Fruit fly (Drosophila melanogaster) whole organism, embryonic: ENCODE results near the gene CG1273.

Experiments used
- Asciz ChIP-seq: fragments of 200-800 bp; sonication (Bioruptor generic); optimal IDR thresholded peaks from 2 replicates; lab custom pipeline; 2017; ENCODE audit warnings: missing biosample characterization, mild to moderate bottlenecking, missing genetic modification characterization, missing genetic modification reagents
- CG10366 ChIP-seq: fragments of 200-800 bp; sonication (Bioruptor generic); IDR thresholded peaks from 2 replicates; pipeline ENCODE4 v1.3.6; 2022; ENCODE audit warnings: missing biosample characterization, missing genetic modification characterization
- CG10431 ChIP-seq: fragments of 200-800 bp; sonication (Bioruptor generic); optimal IDR thresholded peaks from 3 replicates; lab custom pipeline; 2018; ENCODE audit warnings: missing biosample characterization, mild to moderate bottlenecking, missing genetic modification characterization
- CG14014 ChIP-seq: fragments of 200-800 bp; sonication (Bioruptor generic); IDR thresholded peaks from 2 replicates; pipeline ENCODE4 v1.3.6; 2022; ENCODE audit warnings: missing biosample characterization, missing genetic modification characterization
- CG14667 ChIP-seq: fragments of 200-800 bp; sonication (Bioruptor generic); IDR thresholded peaks from 2 replicates; pipeline ENCODE4 v1.3.6; 2022; ENCODE audit warnings: missing biosample characterization, missing genetic modification characterization
- CG14860 ChIP-seq: fragments of 200-800 bp; sonication (Bioruptor generic); IDR thresholded peaks from 3 replicates; pipeline ENCODE4 v1.3.6; 2022; ENCODE audit warnings: missing biosample characterization, missing genetic modification characterization; ENCODE audit not compliant: partially characterized antibody
- CG15696 ChIP-seq: fragments of 200-800 bp; sonication (Bioruptor generic); optimal IDR thresholded peaks from 2 replicates; lab custom pipeline; 2019; ENCODE audit warnings: missing biosample characterization, mild to moderate bottlenecking, missing genetic modification characterization, moderate library complexity
- CG16779 ChIP-seq: fragments of 200-800 bp; sonication (Bioruptor generic); IDR thresholded peaks from 2 replicates; pipeline ENCODE4 v1.3.6; 2022; ENCODE audit warnings: missing biosample characterization, missing genetic modification characterization
- CG17568 ChIP-seq: fragments of 200-800 bp; sonication (Bioruptor generic); optimal IDR thresholded peaks from 2 replicates; lab custom pipeline; 2018; ENCODE audit warnings: missing biosample characterization, mild to moderate bottlenecking, missing genetic modification characterization, moderate library complexity
- CG17829 ChIP-seq: fragments of 200-800 bp; optimal IDR thresholded peaks from 2 replicates; lab custom pipeline; 2019; ENCODE audit warnings: missing biosample characterization, mild to moderate bottlenecking, missing genetic modification characterization, moderate library complexity
- CG2116 ChIP-seq: fragments of 200-800 bp; sonication (Bioruptor generic); optimal IDR thresholded peaks from 3 replicates; lab custom pipeline; 2018; ENCODE audit warnings: missing biosample characterization, mild to moderate bottlenecking, missing genetic modification characterization
- CG2120 ChIP-seq: fragments of 200-800 bp; sonication (Bioruptor generic); optimal IDR thresholded peaks from 3 replicates; lab custom pipeline; 2016; ENCODE audit warnings: missing biosample characterization, missing genetic modification characterization
- CG30020 ChIP-seq: fragments of 200-800 bp; optimal IDR thresholded peaks from 2 replicates; lab custom pipeline; 2019; ENCODE audit warnings: missing biosample characterization, mild to moderate bottlenecking, missing genetic modification characterization, moderate library complexity
- CG33557 ChIP-seq: fragments of 200-800 bp; sonication (Bioruptor generic); optimal IDR thresholded peaks from 2 replicates; lab custom pipeline; 2019; ENCODE audit warnings: missing biosample characterization, mild to moderate bottlenecking, missing genetic modification characterization, moderate library complexity
- CG3847 ChIP-seq: fragments of 200-800 bp; sonication (Bioruptor generic); IDR thresholded peaks from 2 replicates; pipeline ENCODE4 v1.3.6; 2022; ENCODE audit warnings: missing biosample characterization, missing genetic modification characterization
- CG3995 ChIP-seq: fragments of 200-800 bp; sonication (Bioruptor generic); optimal IDR thresholded peaks from 3 replicates; lab custom pipeline; 2016; ENCODE audit warnings: missing biosample characterization, missing genetic modification characterization
- CG6689 ChIP-seq: fragments of 200-800 bp; sonication (Bioruptor generic); IDR thresholded peaks from 2 replicates; pipeline ENCODE4 v1.3.6; 2022; ENCODE audit warnings: missing biosample characterization, missing genetic modification characterization
- CG8281 ChIP-seq: fragments of 200-800 bp; sonication (Bioruptor generic); optimal IDR thresholded peaks from 2 replicates; lab custom pipeline; 2018; ENCODE audit warnings: missing biosample characterization, mild to moderate bottlenecking, missing genetic modification characterization, moderate library complexity
- CG9215 ChIP-seq: fragments of 200-800 bp; sonication (Bioruptor generic); IDR thresholded peaks from 2 replicates; pipeline ENCODE4 v1.3.6; 2022; ENCODE audit warnings: missing biosample characterization, missing genetic modification characterization
- CG9797 ChIP-seq: fragments of 200-800 bp; sonication (Bioruptor generic); optimal IDR thresholded peaks from 3 replicates; lab custom pipeline; 2018; ENCODE audit warnings: missing biosample characterization, mild to moderate bottlenecking, missing genetic modification characterization
- CG9932 ChIP-seq: fragments of 200-800 bp; sonication (Bioruptor generic); IDR thresholded peaks from 2 replicates; pipeline ENCODE4 v1.3.6; 2022; ENCODE audit warnings: missing biosample characterization, missing genetic modification characterization
- CrebB ChIP-seq: fragments of 200-800 bp; sonication (Bioruptor generic); optimal IDR thresholded peaks from 3 replicates; lab custom pipeline; 2018; ENCODE audit warnings: missing biosample characterization, mild to moderate bottlenecking, missing genetic modification characterization
- D19B ChIP-seq: fragments of 200-800 bp; sonication (Bioruptor generic); optimal IDR thresholded peaks from 2 replicates; lab custom pipeline; 2017; ENCODE audit warnings: missing biosample characterization, mild to moderate bottlenecking, missing genetic modification characterization
- Dref ChIP-seq: fragments of 200-800 bp; sonication (Bioruptor generic); IDR thresholded peaks from 2 replicates; pipeline ENCODE4 v1.3.6; 2022; ENCODE audit warnings: missing biosample characterization, missing genetic modification characterization
- E2f1 ChIP-seq: fragments of 200-800 bp; sonication (Bioruptor generic); IDR thresholded peaks from 2 replicates; pipeline ENCODE4 v1.3.6; 2022; ENCODE audit warnings: missing biosample characterization, missing genetic modification characterization
- Ets97D ChIP-seq: fragments of 200-800 bp; sonication (Bioruptor generic); optimal IDR thresholded peaks from 3 replicates; lab custom pipeline; 2016; ENCODE audit warnings: missing biosample characterization, missing genetic modification characterization
- Hey ChIP-seq: fragments of 200-800 bp; sonication (Bioruptor generic); optimal IDR thresholded peaks from 3 replicates; lab custom pipeline; 2018; ENCODE audit warnings: missing biosample characterization, mild to moderate bottlenecking, missing genetic modification characterization
- HmgZ ChIP-seq: fragments of 200-800 bp; sonication (Bioruptor generic); optimal IDR thresholded peaks from 2 replicates; lab custom pipeline; 2018; ENCODE audit warnings: missing biosample characterization, mild to moderate bottlenecking, missing genetic modification characterization
- Hmr ChIP-seq: fragments of 200-800 bp; sonication (Bioruptor generic); optimal IDR thresholded peaks from 3 replicates; lab custom pipeline; 2017; ENCODE audit warnings: mild to moderate bottlenecking, missing biosample characterization, missing genetic modification reagents, missing genetic modification characterization
- Hsf ChIP-seq: fragments of 200-800 bp; sonication (Bioruptor generic); optimal IDR thresholded peaks from 3 replicates; lab custom pipeline; 2016; ENCODE audit warnings: missing biosample characterization, missing genetic modification characterization
- NC2β ChIP-seq: fragments of 200-800 bp; sonication (Bioruptor generic); optimal IDR thresholded peaks from 2 replicates; lab custom pipeline; 2016; ENCODE audit warnings: missing biosample characterization, missing genetic modification characterization
- Nf-YB ChIP-seq: fragments of 200-800 bp; sonication (Bioruptor generic); optimal IDR thresholded peaks from 3 replicates; lab custom pipeline; 2019; ENCODE audit warnings: missing biosample characterization, mild to moderate bottlenecking, missing genetic modification characterization, moderate library complexity
- Ptx1 ChIP-seq: fragments of 200-800 bp; sonication (Bioruptor generic); IDR thresholded peaks from 2 replicates; pipeline ENCODE4 v1.3.6; 2022; ENCODE audit warnings: missing biosample characterization, missing genetic modification characterization
- Spps ChIP-seq: fragments of 200-800 bp; sonication (Bioruptor generic); optimal IDR thresholded peaks from 2 replicates; lab custom pipeline; 2018; ENCODE audit warnings: missing biosample characterization, mild to moderate bottlenecking, missing genetic modification characterization
- TFAM ChIP-seq: fragments of 200-800 bp; sonication (Bioruptor generic); optimal IDR thresholded peaks from 2 replicates; lab custom pipeline; 2017; ENCODE audit warnings: missing biosample characterization, missing genetic modification characterization, inconsistent platforms
- ase ChIP-seq: fragments of 200-800 bp; sonication (Bioruptor generic); IDR thresholded peaks from 3 replicates; pipeline ENCODE4 v1.3.6; 2022; ENCODE audit warnings: missing biosample characterization, missing genetic modification characterization
- chn ChIP-seq: fragments of 200-800 bp; sonication (Bioruptor generic); optimal IDR thresholded peaks from 2 replicates; lab custom pipeline; 2016; ENCODE audit warnings: missing biosample characterization, missing genetic modification characterization
- corto ChIP-seq: fragments of 200-800 bp; sonication (Bioruptor generic); optimal IDR thresholded peaks from 2 replicates; lab custom pipeline; 2016; ENCODE audit warnings: missing biosample characterization, mild to moderate bottlenecking, missing genetic modification characterization, moderate library complexity
- fu2 ChIP-seq: fragments of 200-800 bp; sonication (Bioruptor generic); optimal IDR thresholded peaks from 2 replicates; lab custom pipeline; 2016; ENCODE audit warnings: missing biosample characterization, missing genetic modification characterization
- gcm ChIP-seq: fragments of 200-800 bp; sonication (Bioruptor generic); optimal IDR thresholded peaks from 2 replicates; lab custom pipeline; 2019; ENCODE audit warnings: missing biosample characterization, mild to moderate bottlenecking, missing genetic modification characterization, moderate library complexity
- grau ChIP-seq: fragments of 200-800 bp; optimal IDR thresholded peaks from 3 replicates; lab custom pipeline; 2019; ENCODE audit warnings: missing biosample characterization, mild to moderate bottlenecking, missing genetic modification characterization, moderate library complexity
- her ChIP-seq: fragments of 200-800 bp; sonication (Bioruptor generic); optimal IDR thresholded peaks from 2 replicates; lab custom pipeline; 2016; ENCODE audit warnings: missing biosample characterization, missing genetic modification characterization
- onecut ChIP-seq: fragments of 200-800 bp; sonication (Bioruptor generic); IDR thresholded peaks from 2 replicates; pipeline ENCODE4 v1.3.6; 2022; ENCODE audit warnings: missing biosample characterization, missing genetic modification characterization
- org-1 ChIP-seq: fragments of 200-800 bp; sonication (Bioruptor generic); optimal IDR thresholded peaks from 2 replicates; lab custom pipeline; 2017; ENCODE audit warnings: missing biosample characterization, missing genetic modification characterization
- ro ChIP-seq: fragments of 200-800 bp; sonication (Bioruptor generic); IDR thresholded peaks from 2 replicates; pipeline ENCODE4 v1.3.6; 2022; ENCODE audit warnings: missing biosample characterization, missing genetic modification characterization
- run ChIP-seq: fragments of 200-800 bp; sonication (Bioruptor generic); optimal IDR thresholded peaks from 3 replicates; lab custom pipeline; 2018; ENCODE audit warnings: missing biosample characterization, mild to moderate bottlenecking, missing genetic modification characterization
- sim ChIP-seq: fragments of 200-800 bp; sonication (Bioruptor generic); IDR thresholded peaks from 2 replicates; pipeline ENCODE4 v1.3.6; 2022; ENCODE audit warnings: missing biosample characterization, missing genetic modification characterization
- slbo ChIP-seq: fragments of 200-800 bp; sonication (Bioruptor generic); IDR thresholded peaks from 2 replicates; pipeline ENCODE4 v1.3.6; 2022; ENCODE audit warnings: missing biosample characterization, missing genetic modification characterization
- stc ChIP-seq: fragments of 200-800 bp; sonication (Bioruptor generic); IDR thresholded peaks from 2 replicates; pipeline ENCODE4 v1.3.6; 2022; ENCODE audit warnings: missing biosample characterization, missing genetic modification characterization
- tll ChIP-seq, 2 experiments: fragments of 200-800 bp in 1 of 2; fragments of >200 bp in 1 of 2; sonication (Bioruptor generic) in 1 of 2; optimal IDR thresholded peaks; 2 replicates each; lab custom pipeline; 2017 to 2019; ENCODE audit warnings: missing biosample characterization in 2 of 2, missing genetic modification characterization in 2 of 2, mild to moderate bottlenecking in 1 of 2, moderate library complexity in 1 of 2
- wdn ChIP-seq: fragments of 200-800 bp; sonication (Bioruptor generic); IDR thresholded peaks from 2 replicates; pipeline ENCODE4 v1.3.6; 2022; ENCODE audit warnings: missing biosample characterization, missing genetic modification characterization

CG1273 gene

dm6 chr3L:4242428-4242827 is 21.1 kb upstream of the CG1273 start, which contains the start of gene pav (continued):
- TF ChIP-seq HmgZ (tag; lab: Kevin White, UChicago), result peak; percentile 72
- no peak for TF ChIP-seq Asciz (GFP tag; lab: Kevin White, UChicago)
- peak; percentile 4; the same call in 1 of the 2 replicates for TF ChIP-seq CG14667 (GFP tag; lab: Robert Waterston, UW)
- no peak for TF ChIP-seq CG30020 (tag; lab: Kevin White, UChicago)
- TF ChIP-seq tll (GFP tag; optimal IDR thresholded peaks at IDR 0.05; lab: Kevin White, UChicago), result no peak
- peak; percentile 37; the same call in 1 of the 2 replicates for TF ChIP-seq E2f1 (GFP tag; lab: Robert Waterston, UW)
- no peak for TF ChIP-seq Hey (tag; lab: Kevin White, UChicago)
- no peak for TF ChIP-seq wdn
- TF ChIP-seq Hsf (GFP tag; lab: Kevin White, UChicago), result no peak
- TF ChIP-seq gcm (GFP tag; lab: Kevin White, UChicago), result no peak
- TF ChIP-seq CG9932 (GFP tag; lab: Robert Waterston, UW), result peak; percentile 53
- TF ChIP-seq fu2 (GFP tag; lab: Kevin White, UChicago), result no peak
- no peak for TF ChIP-seq Hmr
- peak; percentile 40; the same call in 1 of the 2 replicates for TF ChIP-seq slbo (GFP tag; lab: Robert Waterston, UW)
- no peak for TF ChIP-seq Dref (GFP tag; lab: Robert Waterston, UW)
- no peak for TF ChIP-seq CG14860 (GFP tag; lab: Robert Waterston, UW)
- no peak for TF ChIP-seq CG16779 (GFP tag; lab: Robert Waterston, UW)
- peak; percentile 4; the same call in 1 of the 2 replicates for TF ChIP-seq CG6689 (GFP tag; lab: Robert Waterston, UW)
- TF ChIP-seq CrebB (tag; lab: Kevin White, UChicago), result peak; percentile 2
- peak; percentile 42 for TF ChIP-seq Ets97D
- TF ChIP-seq NC2β (GFP tag; lab: Kevin White, UChicago), result no peak
- TF ChIP-seq CG9215 (GFP tag; lab: Robert Waterston, UW), result no peak
- TF ChIP-seq CG3995, result peak; percentile 5
- TF ChIP-seq Nf-YB (GFP tag; lab: Kevin White, UChicago), result no peak
- no peak for TF ChIP-seq ro
- peak; percentile 65 for TF ChIP-seq grau (tag; lab: Kevin White, UChicago)
- TF ChIP-seq CG14014 (GFP tag; lab: Robert Waterston, UW), result peak; percentile 47; the same call in 1 of the 2 replicates
- peak; percentile 38; the same call in 1 of the 3 replicates for TF ChIP-seq ase (GFP tag; lab: Robert Waterston, UW)
- peak; percentile 79 for TF ChIP-seq CG9797 (GFP tag; lab: Kevin White, UChicago)
- no peak for TF ChIP-seq Spps (tag; lab: Kevin White, UChicago)
- no peak for TF ChIP-seq CG17568
- no peak for TF ChIP-seq sim
- TF ChIP-seq onecut (GFP tag; lab: Robert Waterston, UW), result peak; percentile 24; the same call in 1 of the 2 replicates
- TF ChIP-seq CG3847, result peak; percentile 63; the same call in 1 of the 2 replicates
- TF ChIP-seq CG17829 (tag; lab: Kevin White, UChicago), result peak; percentile 62
- no peak for TF ChIP-seq CG8281 (tag; lab: Kevin White, UChicago)
- TF ChIP-seq her (GFP tag; lab: Kevin White, UChicago), result no peak
- TF ChIP-seq run, result no peak
- peak; percentile 11 for TF ChIP-seq CG15696 (tag; lab: Kevin White, UChicago)
- TF ChIP-seq CG10431 (GFP tag; lab: Kevin White, UChicago), result no peak
- peak; percentile 41 for TF ChIP-seq CG2120 (GFP tag; lab: Kevin White, UChicago)
- TF ChIP-seq CG2116 (GFP tag; lab: Kevin White, UChicago), result peak; percentile 4
- peak; percentile 44; the same call in 1 of the 2 replicates for TF ChIP-seq Ptx1 (GFP tag; lab: Robert Waterston, UW)
- TF ChIP-seq CG33557 (GFP tag; lab: Kevin White, UChicago), result no peak
- no peak for TF ChIP-seq corto (GFP tag; lab: Kevin White, UChicago)
- TF ChIP-seq chn, result no peak
- peak; percentile 30 for TF ChIP-seq CG10366 (GFP tag; lab: Robert Waterston, UW)
- TF ChIP-seq D19B (GFP tag; lab: Kevin White, UChicago), result peak; percentile 86
- TF ChIP-seq stc (GFP tag; lab: Robert Waterston, UW), result peak; percentile 72
- TF ChIP-seq TFAM (GFP tag; lab: Kevin White, UChicago), result no peak
- no peak for TF ChIP-seq org-1 (GFP tag; lab: Kevin White, UChicago)
